Worm (Caenorhabditis elegans) whole organism, early embryonic: Measurements from ENCODE around the gene pdcd-2.

Experiments
- ama-1 ChIP-seq: fragments of 150-350 bp; optimal IDR thresholded peaks from 2 replicates; lab custom pipeline; 2014
- ets-7 ChIP-seq: sonication (generic microtip); optimal IDR thresholded peaks from 2 replicates; lab custom pipeline; 2016; ENCODE audit warnings: missing genotype, missing genetic modification characterization, missing compliant biosample characterization
- hmg-4 ChIP-seq: fragments of 200-800 bp; sonication (Bioruptor generic); optimal IDR thresholded peaks from 2 replicates; lab custom pipeline; 2018; ENCODE audit warnings: mild to moderate bottlenecking, missing genetic modification characterization, missing compliant biosample characterization
- pes-1 ChIP-seq: fragments of 200-800 bp; sonication (Bioruptor generic); IDR thresholded peaks from 2 replicates; pipeline ENCODE4 v1.3.6; 2022; ENCODE audit warnings: missing genetic modification reagents, missing genetic modification characterization, missing compliant biosample characterization
- tbx-11 ChIP-seq: fragments of 200-800 bp; sonication (Bioruptor generic); IDR thresholded peaks from 2 replicates; pipeline ENCODE4 v1.3.6; 2022; ENCODE audit warnings: missing genetic modification characterization, missing compliant biosample characterization
- tra-4 ChIP-seq: sonication (generic microtip); optimal IDR thresholded peaks from 2 replicates; lab custom pipeline; 2017; ENCODE audit warnings: missing genetic modification characterization, missing compliant biosample characterization

DNA sequence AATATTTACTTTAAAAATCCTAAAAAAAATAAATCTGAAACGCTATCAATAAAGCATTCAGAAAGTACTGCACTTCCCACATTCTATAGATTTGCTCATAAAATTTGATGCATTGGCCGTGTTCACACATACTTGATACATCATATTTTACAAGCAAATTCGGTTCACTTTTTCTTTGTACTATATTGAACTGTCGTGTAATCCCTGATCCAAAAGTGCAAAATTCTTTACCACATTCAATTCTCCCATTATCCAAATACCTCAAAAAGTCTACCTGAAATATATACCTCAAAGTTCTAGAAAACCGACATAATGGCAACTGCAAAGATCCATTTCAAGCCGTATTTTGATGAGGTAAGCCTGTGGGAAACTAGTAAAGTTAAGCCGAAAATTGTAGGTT, 23.9 kb upstream of the pdcd-2 start, which contains the start of gene nex-3:
- TF ChIP-seq ama-1 (lab: Kevin White, UChicago) = no peak
- no peak for TF ChIP-seq ets-7 (tag; lab: Kevin White, UChicago)
- no peak for TF ChIP-seq tra-4 (tag; lab: Kevin White, UChicago)
- TF ChIP-seq tbx-11 = no peak
- no peak for TF ChIP-seq hmg-4
- TF ChIP-seq pes-1 (GFP tag; lab: Robert Waterston, UW) = no peak
